Worm (Caenorhabditis elegans) whole organism, young adult: ENCODE data around the gene T07A9.15.
"Not testable (repeated sequence)": the region's sequence is repeated elsewhere in the genome, so short reads cannot be mapped to it uniquely, and the experiment has no call there.

ENCODE experiments used
- B0019.2 ChIP-seq: fragments of 200-800 bp; sonication (Bioruptor generic); conservative IDR thresholded peaks from 2 replicates; pipeline ENCODE4 v1.3.6; 2022; ENCODE audit warnings: missing genetic modification reagents, missing genetic modification characterization, missing compliant biosample characterization
- B0035.1 ChIP-seq: sonication (generic microtip); optimal IDR thresholded peaks from 2 replicates; lab custom pipeline; 2016; ENCODE audit warnings: missing genetic modification characterization, mild to moderate bottlenecking, missing compliant biosample characterization, missing genotype, missing genetic modification reagents
- B0336.3 ChIP-seq: fragments of 200-800 bp; sonication (Bioruptor generic); IDR thresholded peaks from 2 replicates; pipeline ENCODE4 v1.3.6; 2022; ENCODE audit warnings: missing genetic modification characterization, missing compliant biosample characterization
- C06A6.2 ChIP-seq: fragments of 200-800 bp; sonication (Bioruptor generic); conservative IDR thresholded peaks from 2 replicates; pipeline ENCODE4 v1.3.6; 2022; ENCODE audit warnings: missing genetic modification characterization, missing compliant biosample characterization
- F22D6.2 ChIP-seq: sonication (generic microtip); optimal IDR thresholded peaks from 2 replicates; lab custom pipeline; 2016; ENCODE audit warnings: mild to moderate bottlenecking, missing genetic modification characterization, missing compliant biosample characterization
- F49E8.2 ChIP-seq: sonication (generic microtip); optimal IDR thresholded peaks from 3 replicates; lab custom pipeline; 2017; ENCODE audit warnings: missing genetic modification characterization, mild to moderate bottlenecking, missing compliant biosample characterization, antibody characterized with exemption, moderate library complexity; ENCODE audit not compliant: insufficient read depth
- K12H6.12 ChIP-seq: fragments of 200-800 bp; sonication (Bioruptor generic); optimal IDR thresholded peaks from 2 replicates; lab custom pipeline; 2018; ENCODE audit warnings: mild to moderate bottlenecking, missing genetic modification characterization, missing compliant biosample characterization
- T07F8.4 ChIP-seq: sonication (generic microtip); optimal IDR thresholded peaks from 2 replicates; lab custom pipeline; 2016; ENCODE audit warnings: mild to moderate bottlenecking, missing genetic modification characterization, moderate library complexity, missing compliant biosample characterization
- Y67H2A.10 ChIP-seq: fragments of 200-800 bp; sonication (Bioruptor generic); conservative IDR thresholded peaks from 2 replicates; pipeline ENCODE4 v1.3.6; 2022; ENCODE audit warnings: missing genetic modification reagents, missing genetic modification characterization, missing compliant biosample characterization
- akir-1 ChIP-seq: fragments of 200-800 bp; sonication (Bioruptor generic); optimal IDR thresholded peaks from 2 replicates; lab custom pipeline; 2018; ENCODE audit warnings: mild to moderate bottlenecking, missing genetic modification characterization, moderate library complexity, missing compliant biosample characterization
- aptf-2 ChIP-seq: fragments of 200-800 bp; sonication (Bioruptor generic); conservative IDR thresholded peaks from 2 replicates; pipeline ENCODE4 v1.3.6; 2022; ENCODE audit warnings: missing genetic modification reagents, missing genetic modification characterization, missing compliant biosample characterization
- aptf-3 ChIP-seq: fragments of 200-800 bp; sonication (Bioruptor generic); IDR thresholded peaks from 2 replicates; pipeline ENCODE4 v1.3.6; 2022; ENCODE audit warnings: missing genetic modification characterization, missing compliant biosample characterization
- athp-1 ChIP-seq: sonication (generic microtip); optimal IDR thresholded peaks from 2 replicates; lab custom pipeline; 2017; ENCODE audit warnings: mild to moderate bottlenecking, missing genetic modification characterization, missing compliant biosample characterization
- attf-3 ChIP-seq: fragments of 200-800 bp; sonication (Bioruptor generic); conservative IDR thresholded peaks from 2 replicates; pipeline ENCODE4 v1.3.6; 2022; ENCODE audit warnings: missing genetic modification reagents, missing genetic modification characterization, missing compliant biosample characterization
- attf-5 ChIP-seq: fragments of 200-800 bp; sonication (Bioruptor generic); optimal IDR thresholded peaks from 2 replicates; lab custom pipeline; 2018; ENCODE audit warnings: mild to moderate bottlenecking, missing genetic modification characterization, missing compliant biosample characterization
- attf-6 ChIP-seq: fragments of 200-800 bp; sonication (Bioruptor generic); IDR thresholded peaks from 2 replicates; pipeline ENCODE4 v1.3.6; 2022; ENCODE audit warnings: missing genetic modification reagents, missing genetic modification characterization, missing compliant biosample characterization
- bed-2 ChIP-seq: fragments of 200-800 bp; sonication (Bioruptor generic); IDR thresholded peaks from 2 replicates; pipeline ENCODE4 v1.3.6; 2022; ENCODE audit warnings: missing genetic modification reagents, missing genetic modification characterization, missing compliant biosample characterization
- cebp-2 ChIP-seq: fragments of 200-800 bp; sonication (Bioruptor generic); IDR thresholded peaks from 2 replicates; pipeline ENCODE4 v1.3.6; 2022; ENCODE audit warnings: missing genetic modification characterization, missing compliant biosample characterization
- ceh-100 ChIP-seq: fragments of 200-800 bp; sonication (Bioruptor generic); IDR thresholded peaks from 2 replicates; pipeline ENCODE4 v1.3.6; 2022; ENCODE audit warnings: missing genetic modification reagents, missing genetic modification characterization, missing compliant biosample characterization
- ceh-27 ChIP-seq: fragments of 200-800 bp; sonication (Bioruptor generic); optimal IDR thresholded peaks from 2 replicates; lab custom pipeline; 2018; ENCODE audit warnings: mild to moderate bottlenecking, missing genetic modification characterization, moderate library complexity, missing compliant biosample characterization
- ceh-40 ChIP-seq: fragments of 200-800 bp; sonication (Bioruptor generic); IDR thresholded peaks from 2 replicates; pipeline ENCODE4 v1.3.6; 2022; ENCODE audit warnings: missing genetic modification characterization, missing compliant biosample characterization
- die-1 ChIP-seq: sonication (generic microtip); optimal IDR thresholded peaks from 2 replicates; lab custom pipeline; 2016; ENCODE audit warnings: missing genotype, mild to moderate bottlenecking, missing genetic modification characterization, missing compliant biosample characterization
- efl-1 ChIP-seq: fragments of 150-350 bp; optimal IDR thresholded peaks from 2 replicates; lab custom pipeline; 2014; ENCODE audit warnings: missing biosample characterization, missing genetic modification reagents, missing genetic modification characterization
- hmg-1.2 ChIP-seq: fragments of 200-800 bp; sonication (Bioruptor generic); IDR thresholded peaks from 2 replicates; pipeline ENCODE4 v1.3.6; 2022; ENCODE audit warnings: missing genetic modification reagents, missing genetic modification characterization, missing compliant biosample characterization
- hmg-20 ChIP-seq: fragments of 200-800 bp; sonication (Bioruptor generic); IDR thresholded peaks from 2 replicates; pipeline ENCODE4 v1.3.6; 2022; ENCODE audit warnings: missing genetic modification reagents, missing genetic modification characterization, missing compliant biosample characterization
- hrde-1 ChIP-seq: sonication (generic microtip); optimal IDR thresholded peaks from 2 replicates; lab custom pipeline; 2016; ENCODE audit warnings: missing genetic modification characterization, mild to moderate bottlenecking, missing compliant biosample characterization, moderate library complexity, missing genotype, missing genetic modification reagents, borderline replicate concordance
- lin-26 ChIP-seq: fragments of 200-800 bp; sonication (Bioruptor generic); IDR thresholded peaks from 2 replicates; pipeline ENCODE4 v1.3.6; 2022; ENCODE audit warnings: missing genetic modification reagents, missing genetic modification characterization, missing compliant biosample characterization
- lin-40 ChIP-seq: sonication (generic microtip); optimal IDR thresholded peaks from 2 replicates; lab custom pipeline; 2016; ENCODE audit warnings: missing genetic modification characterization, mild to moderate bottlenecking, missing compliant biosample characterization, missing genotype, missing genetic modification reagents
- madf-10 ChIP-seq: sonication (generic microtip); optimal IDR thresholded peaks from 2 replicates; lab custom pipeline; 2016; ENCODE audit warnings: mild to moderate bottlenecking, missing genetic modification characterization, missing compliant biosample characterization
- nfyb-1 ChIP-seq: fragments of 200-800 bp; sonication (Bioruptor generic); IDR thresholded peaks from 2 replicates; pipeline ENCODE4 v1.3.6; 2022; ENCODE audit warnings: missing genetic modification reagents, missing genetic modification characterization, missing compliant biosample characterization
- nhr-80 ChIP-seq: sonication (generic microtip); optimal IDR thresholded peaks from 2 replicates; lab custom pipeline; 2016; ENCODE audit warnings: missing genetic modification characterization, missing compliant biosample characterization
- nhr-90 ChIP-seq: sonication (generic microtip); optimal IDR thresholded peaks from 2 replicates; lab custom pipeline; 2016; ENCODE audit warnings: missing genotype, mild to moderate bottlenecking, missing genetic modification characterization, missing compliant biosample characterization
- pbrm-1 ChIP-seq: fragments of 200-800 bp; sonication (Bioruptor generic); IDR thresholded peaks from 2 replicates; pipeline ENCODE4 v1.3.6; 2022; ENCODE audit warnings: missing genetic modification reagents, missing genetic modification characterization, missing compliant biosample characterization
- rcor-1 ChIP-seq: fragments of 200-800 bp; sonication (Bioruptor generic); IDR thresholded peaks from 2 replicates; pipeline ENCODE4 v1.3.6; 2022; ENCODE audit warnings: missing genetic modification reagents, missing genetic modification characterization, missing compliant biosample characterization
- repo-1 ChIP-seq: sonication (generic microtip); optimal IDR thresholded peaks from 2 replicates; lab custom pipeline; 2017; ENCODE audit warnings: mild to moderate bottlenecking, missing genetic modification characterization, missing compliant biosample characterization
- sea-2 ChIP-seq: fragments of 200-800 bp; sonication (Bioruptor generic); IDR thresholded peaks from 2 replicates; pipeline ENCODE4 v1.3.6; 2022; ENCODE audit warnings: missing genetic modification characterization, missing compliant biosample characterization
- snpc-1.3 ChIP-seq: sonication (generic microtip); optimal IDR thresholded peaks from 2 replicates; lab custom pipeline; 2017; ENCODE audit warnings: missing genetic modification characterization, mild to moderate bottlenecking, missing compliant biosample characterization, antibody characterized with exemption, moderate library complexity, missing genotype, missing genetic modification reagents; ENCODE audit not compliant: insufficient read depth
- snpc-4 ChIP-seq, 5 experiments: fragments of 150-350 bp in 1 of 5; sonication (generic microtip) in 4 of 5; optimal IDR thresholded peaks; 2 replicates each; lab custom pipeline; 2014 to 2018; ENCODE audit warnings: missing genetic modification characterization in 5 of 5, missing biosample characterization in 3 of 5, antibody characterized with exemption in 2 of 5, mild to moderate bottlenecking in 2 of 5, missing compliant biosample characterization in 2 of 5, missing genotype in 2 of 5, moderate library complexity in 2 of 5, missing genetic modification reagents in 1 of 5
- tbp1 ChIP-seq: fragments of 200-800 bp; sonication (Bioruptor generic); optimal IDR thresholded peaks from 2 replicates; lab custom pipeline; 2018; ENCODE audit warnings: mild to moderate bottlenecking, missing genetic modification characterization, missing compliant biosample characterization
- tlf-1 ChIP-seq: fragments of 200-800 bp; sonication (Bioruptor generic); optimal IDR thresholded peaks from 2 replicates; lab custom pipeline; 2018; ENCODE audit warnings: mild to moderate bottlenecking, missing genetic modification characterization, missing compliant biosample characterization
- unc-130 ChIP-seq: sonication (generic microtip); optimal IDR thresholded peaks from 2 replicates; lab custom pipeline; 2016; ENCODE audit warnings: missing genetic modification reagents, missing genetic modification characterization, missing compliant biosample characterization
- xnd-1 ChIP-seq: sonication (generic microtip); optimal IDR thresholded peaks from 2 replicates; lab custom pipeline; 2016; ENCODE audit warnings: missing genotype, missing genetic modification reagents, missing genetic modification characterization, missing compliant biosample characterization
- zim-3 ChIP-seq: sonication (generic microtip); optimal IDR thresholded peaks from 2 replicates; lab custom pipeline; 2017; ENCODE audit warnings: mild to moderate bottlenecking, missing genetic modification characterization, moderate library complexity, missing compliant biosample characterization
- ztf-18 ChIP-seq: sonication (generic microtip); optimal IDR thresholded peaks from 2 replicates; lab custom pipeline; 2016; ENCODE audit warnings: missing genotype, mild to moderate bottlenecking, missing genetic modification characterization, missing compliant biosample characterization
- ztf-25 ChIP-seq: fragments of 200-800 bp; sonication (Bioruptor generic); IDR thresholded peaks from 2 replicates; pipeline ENCODE4 v1.3.6; 2022; ENCODE audit warnings: missing genetic modification reagents, missing genetic modification characterization, missing compliant biosample characterization
- ztf-28 ChIP-seq: fragments of 200-800 bp; sonication (Bioruptor generic); IDR thresholded peaks from 2 replicates; pipeline ENCODE4 v1.3.6; 2022; ENCODE audit warnings: missing genetic modification reagents, missing genetic modification characterization, missing compliant biosample characterization

T07A9.15 gene

ce11 chrIV:385150-385937, 8.0 kb downstream of the T07A9.15 start, which contains the start of gene rps-24:
TSS of gene rps-24 (plus strand) at chrIV:385887.
- TF ChIP-seq hrde-1 (tag; lab: Kevin White, UChicago) (peak; percentile 42), ztf-18 (tag; lab: Kevin White, UChicago) (peak; percentile 78), ceh-40 (GFP tag; lab: Robert Waterston, UW) (peak; percentile 53; the same call in 1 of the 2 replicates), unc-130 (GFP tag; lab: Kevin White, UChicago) (peak; percentile 88), nhr-80 (tag; lab: Kevin White, UChicago) (peak; percentile 83), lin-40 (tag; lab: Kevin White, UChicago) (peak; percentile 93), B0035.1 (peak; percentile 41), efl-1 (peak; percentile 56), hmg-20 (GFP tag; lab: Robert Waterston, UW) (peak; percentile 71), ztf-25 (GFP tag; lab: Robert Waterston, UW) (peak; percentile 99), athp-1 (tag; lab: Kevin White, UChicago) (peak; percentile 95), die-1 (tag; lab: Kevin White, UChicago) (peak; percentile 48), nhr-90 (tag; lab: Kevin White, UChicago) (peak; percentile 54), pbrm-1 (peak; percentile 97), F49E8.2 (tag; lab: Kevin White, UChicago) (peak; percentile 84), ztf-28 (GFP tag; lab: Robert Waterston, UW) (peak; percentile 99), snpc-1.3 (tag; lab: Kevin White, UChicago) (peak; percentile 26), aptf-3 (GFP tag; lab: Robert Waterston, UW) (peak; percentile 68; the same call in 1 of the 2 replicates), zim-3 (tag; lab: Kevin White, UChicago) (peak; percentile 75), aptf-2 (peak; percentile 95), tlf-1 (GFP tag; lab: Kevin White, UChicago) (peak; percentile 88), C06A6.2 (peak; percentile 93), snpc-4 (tag; optimal IDR thresholded peaks at IDR 0.05; lab: Kevin White, UChicago) (peak; percentile 55 to 83 (median 78)), T07F8.4 (peak; percentile 84), hmg-1.2 (GFP tag; lab: Robert Waterston, UW) (peak; percentile 92), lin-26 (GFP tag; lab: Robert Waterston, UW) (peak; percentile 96), bed-2 (GFP tag; lab: Robert Waterston, UW) (peak; percentile 97), cebp-2 (GFP tag; lab: Robert Waterston, UW) (peak; percentile 59; the same call in 1 of the 2 replicates), rcor-1 (GFP tag; lab: Robert Waterston, UW) (peak; percentile 97), ceh-100 (GFP tag; lab: Robert Waterston, UW) (peak; percentile 100), B0019.2 (peak; percentile 99), K12H6.12 (tag; lab: Kevin White, UChicago) (peak; percentile 83), xnd-1 (tag; lab: Kevin White, UChicago) (peak; percentile 6), madf-10 (tag; lab: Kevin White, UChicago) (peak; percentile 91), repo-1 (tag; lab: Kevin White, UChicago) (peak; percentile 61), ceh-27 (GFP tag; lab: Kevin White, UChicago) (peak; percentile 92), Y67H2A.10 (GFP tag; lab: Robert Waterston, UW) (peak; percentile 96), akir-1 (peak; percentile 40), attf-6 (GFP tag; lab: Robert Waterston, UW) (peak; percentile 84; the same call in 1 of the 2 replicates), B0336.3 (GFP tag; lab: Robert Waterston, UW) (peak; percentile 85), attf-5 (peak; percentile 96), F22D6.2 (peak; percentile 47), attf-3 (GFP tag; lab: Robert Waterston, UW) (peak; percentile 86), nfyb-1 (GFP tag; lab: Robert Waterston, UW) (peak; percentile 94), tbp1 (GFP tag; lab: Kevin White, UChicago) (peak; percentile 71), sea-2 (peak; percentile 78; the same call in 1 of the 2 replicates)
- not testable (repeated sequence) for TF ChIP-seq snpc-4 (GFP tag; optimal IDR thresholded peaks at IDR 0.05; lab: Kevin White, UChicago)
